Worm (Caenorhabditis elegans): ENCODE data around the gene C31A11.13.
A peak's percentile ranks its signal among the peaks of the same experiment; 100 is the strongest.
"Not testable (repeated sequence)": the region's sequence is repeated elsewhere in the genome, so short reads cannot be mapped to it uniquely, and the experiment has no call there.

The C31A11.13 gene

DNA sequence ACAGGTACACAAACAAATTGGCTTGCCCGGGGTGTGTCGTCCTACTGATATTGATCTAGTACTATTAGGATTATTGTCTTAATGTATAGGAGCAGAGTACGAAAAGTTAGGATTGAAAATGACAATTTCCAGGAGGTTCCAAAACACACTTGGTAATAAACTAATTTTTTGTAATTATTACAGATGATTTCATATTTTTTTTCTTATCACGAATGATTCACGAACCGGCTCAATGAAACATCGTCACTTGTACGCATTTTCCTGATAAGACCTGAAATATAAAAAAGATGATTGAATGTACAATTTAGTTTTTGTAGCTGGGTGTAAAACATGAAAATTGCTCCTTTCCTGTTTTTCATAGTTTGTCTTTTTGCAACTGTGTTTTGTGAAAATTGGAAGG lies at the start of gene C31A11.13, which contains the start of gene oac-6:
Gene C31A11.13, minus strand, starts transcription at position 113 of the 400 bp plus-strand sequence.
Gene oac-6, plus strand, starts transcription at position 279 of the 400 bp plus-strand sequence.
- TF ChIP-seq dao-5 (tag; optimal IDR thresholded peaks at IDR 0.05) (no peak), him-1 (tag; optimal IDR thresholded peaks at IDR 0.05) (no peak), W03F9.2 (tag; optimal IDR thresholded peaks at IDR 0.05) (no peak)

DNA sequence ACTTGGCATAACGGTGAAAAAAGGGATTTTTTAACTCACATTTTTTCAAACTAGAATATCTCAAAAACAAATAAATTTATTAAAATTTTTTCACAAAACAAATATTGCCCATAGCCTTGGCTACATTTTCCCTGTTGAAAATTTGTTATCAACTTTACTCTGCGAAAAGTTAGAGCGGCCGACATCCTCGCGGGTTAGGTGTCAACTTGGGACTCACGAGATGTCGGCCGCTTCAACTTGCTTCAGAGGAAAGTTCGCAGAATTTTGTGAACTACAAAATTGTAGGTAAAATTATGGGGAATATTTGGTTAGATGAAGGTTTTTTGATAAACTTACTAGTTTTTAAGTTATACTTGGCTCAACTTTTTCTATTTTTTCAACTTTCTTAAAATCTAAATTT lies 49.4 kb upstream of the C31A11.13 start:
- TF ChIP-seq W03F9.2 (tag; optimal IDR thresholded peaks at IDR 0.05) (no peak), him-1 (tag; optimal IDR thresholded peaks at IDR 0.05) (no peak), dao-5 (tag; optimal IDR thresholded peaks at IDR 0.05) (no peak)

- peak; percentile 81 for TF ChIP-seq him-1 (tag; optimal IDR thresholded peaks at IDR 0.05)
- TF ChIP-seq W03F9.2 (tag; optimal IDR thresholded peaks at IDR 0.05), result no peak
- TF ChIP-seq dao-5 (tag; optimal IDR thresholded peaks at IDR 0.05), result no peak
These were observed 48.5 kb upstream of the C31A11.13 start for ce11 chrV:16350775-16351378.

ce11 chrV:16350061-16350460 lies 47.7 kb upstream of the C31A11.13 start:
- TF ChIP-seq dao-5 (tag; optimal IDR thresholded peaks at IDR 0.05) (no peak), him-1 (tag; optimal IDR thresholded peaks at IDR 0.05) (no peak), W03F9.2 (tag; optimal IDR thresholded peaks at IDR 0.05) (no peak)

- TF ChIP-seq dao-5 (tag; optimal IDR thresholded peaks at IDR 0.05), result no peak
These were observed 44.2 kb upstream of the C31A11.13 start, which contains the start of the genes W08G11.5 and W08G11.1 for ce11 chrV:16346406-16347108. TSS of gene W08G11.5 (minus strand) at chrV:16346506. TSS of gene W08G11.1 (plus strand) at chrV:16347058.

DNA sequence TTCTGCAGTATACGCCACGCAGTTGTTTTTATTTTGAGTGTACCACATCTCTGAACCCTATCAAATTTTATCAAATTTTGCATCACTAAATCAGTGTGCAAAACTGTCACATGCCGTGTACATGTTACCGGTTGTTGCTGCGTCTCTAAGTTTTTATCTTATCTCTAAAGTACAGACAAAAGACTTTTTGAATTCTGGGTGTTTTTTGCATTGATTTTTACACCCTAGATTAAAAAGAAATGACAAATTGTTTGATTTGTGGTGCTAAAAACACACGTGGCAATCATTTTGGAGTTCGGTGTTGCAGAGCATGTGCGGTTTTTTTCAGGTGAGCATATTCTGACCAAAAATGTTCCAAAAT lies 39.9 kb upstream of the C31A11.13 start, which contains the start of gene nhr-193:
Gene nhr-193, plus strand, starts transcription at position 51 of the 361 bp plus-strand sequence.
- no peak for TF ChIP-seq him-1 (tag; optimal IDR thresholded peaks at IDR 0.05)
- TF ChIP-seq dao-5 (tag; optimal IDR thresholded peaks at IDR 0.05), result no peak
- no peak for TF ChIP-seq W03F9.2 (tag; optimal IDR thresholded peaks at IDR 0.05)

DNA sequence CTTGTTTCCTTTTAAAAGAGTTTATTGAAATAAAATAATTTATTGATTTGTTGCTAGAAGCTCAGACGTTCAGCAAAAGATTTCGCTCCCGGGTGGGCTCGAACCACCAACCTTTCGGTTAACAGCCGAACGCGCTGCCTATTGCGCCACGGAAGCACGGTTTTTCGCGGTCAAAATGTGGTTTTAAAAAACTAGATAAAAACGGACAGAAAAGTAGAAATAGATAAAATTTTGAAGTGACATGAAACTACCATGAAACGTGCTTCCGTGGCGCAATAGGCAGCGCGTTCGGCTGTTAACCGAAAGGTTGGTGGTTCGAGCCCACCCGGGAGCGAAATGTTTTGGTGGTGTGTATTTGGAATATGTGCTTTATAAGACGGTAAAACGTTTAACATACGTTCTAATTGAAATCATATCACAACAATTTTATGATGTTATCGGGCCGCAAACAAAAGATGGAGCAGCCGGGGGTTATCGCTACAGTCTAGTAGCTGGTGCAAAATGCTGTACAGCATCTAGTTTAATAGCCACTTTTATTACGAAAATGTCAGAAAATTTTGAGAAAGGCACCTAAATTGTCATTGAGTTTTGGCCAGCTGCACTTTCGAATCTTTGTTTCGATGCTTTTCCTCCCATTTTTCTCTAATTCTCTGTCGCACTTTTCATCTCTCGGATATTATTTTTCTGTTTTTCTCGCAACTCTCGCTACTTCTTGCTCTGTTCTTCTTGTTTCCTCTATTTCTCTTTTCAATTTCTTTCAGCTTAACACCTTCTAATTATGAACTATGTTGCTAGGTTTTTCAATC lies 36.1 kb upstream of the C31A11.13 start, which contains the start of gene slc-9B.2:
Gene slc-9B.2, plus strand, starts transcription at position 756 of the 806 bp plus-strand sequence.
- TF ChIP-seq him-1, W03F9.2, dao-5 (tag; optimal IDR thresholded peaks at IDR 0.05): not testable (repeated sequence)

DNA sequence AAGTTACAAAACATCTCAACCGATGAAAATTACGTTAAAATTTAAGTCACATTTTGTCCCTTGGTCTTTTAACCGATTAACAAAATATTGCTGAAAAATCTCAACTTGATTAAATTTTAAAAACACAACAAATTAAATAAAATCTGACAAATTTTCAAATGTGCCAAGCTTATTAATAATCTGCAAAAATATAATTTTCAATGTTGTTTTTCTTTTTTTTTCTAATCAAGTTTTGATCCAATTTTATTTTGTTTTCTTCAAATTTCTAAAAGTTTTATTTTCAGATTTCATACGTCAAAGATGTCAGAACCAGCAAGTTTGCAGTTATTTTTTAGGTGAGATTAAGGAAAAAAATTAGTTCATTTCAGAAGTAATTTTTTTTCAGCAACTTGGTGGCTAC lies 34.0 kb upstream of the C31A11.13 start, which contains the start of gene srw-87:
Gene srw-87, plus strand, starts transcription at position 301 of the 400 bp plus-strand sequence.
- no peak for TF ChIP-seq dao-5 (tag; optimal IDR thresholded peaks at IDR 0.05)
- no peak for TF ChIP-seq W03F9.2 (tag; optimal IDR thresholded peaks at IDR 0.05)
- no peak for TF ChIP-seq him-1 (tag; optimal IDR thresholded peaks at IDR 0.05)

ce11 chrV:16333412-16333811 lies 31.1 kb upstream of the C31A11.13 start, which contains the start of gene srh-167:
TSS of gene srh-167 (plus strand) at chrV:16333712.
- no peak for TF ChIP-seq W03F9.2 (tag; optimal IDR thresholded peaks at IDR 0.05)
- TF ChIP-seq dao-5 (tag; optimal IDR thresholded peaks at IDR 0.05), result no peak
- no peak for TF ChIP-seq him-1 (tag; optimal IDR thresholded peaks at IDR 0.05)

- TF ChIP-seq dao-5 (tag; optimal IDR thresholded peaks at IDR 0.05) (no peak), him-1 (tag; optimal IDR thresholded peaks at IDR 0.05) (no peak), W03F9.2 (tag; optimal IDR thresholded peaks at IDR 0.05) (no peak)
These were observed 26.5 kb upstream of the C31A11.13 start, which contains the start of gene F57G8.7 for ce11 chrV:16328849-16329248. TSS of gene F57G8.7 (plus strand) at chrV:16329149.

DNA sequence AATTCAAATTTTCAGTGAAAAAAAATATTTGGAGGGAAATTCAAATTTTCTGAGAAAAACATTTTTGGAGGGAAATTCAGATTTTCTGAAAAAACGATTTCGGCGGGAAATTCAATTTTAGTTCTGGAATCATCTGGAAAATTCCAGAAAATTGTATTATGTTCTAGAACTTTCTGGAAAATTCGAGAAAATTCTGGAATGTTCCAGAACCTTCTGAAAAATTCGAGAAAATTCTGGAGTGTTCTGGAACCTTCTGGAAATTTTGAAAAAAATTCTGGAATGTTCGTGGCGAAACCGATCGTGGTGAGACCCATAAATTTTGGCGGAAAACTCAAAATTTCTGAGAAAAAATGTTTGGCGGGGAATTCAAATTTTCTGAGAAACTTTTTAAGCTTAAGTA lies 19.8 kb upstream of the C31A11.13 start:
- TF ChIP-seq W03F9.2 (tag; optimal IDR thresholded peaks at IDR 0.05) (no peak), dao-5 (tag; optimal IDR thresholded peaks at IDR 0.05) (no peak), him-1 (tag; optimal IDR thresholded peaks at IDR 0.05) (no peak)

- TF ChIP-seq him-1 (tag; optimal IDR thresholded peaks at IDR 0.05) (no peak), W03F9.2 (tag; optimal IDR thresholded peaks at IDR 0.05) (no peak), dao-5 (tag; optimal IDR thresholded peaks at IDR 0.05) (no peak)
These were observed 14.9 kb upstream of the C31A11.13 start, which contains the start of gene srh-180 for ce11 chrV:16317244-16317643. TSS of gene srh-180 (plus strand) at chrV:16317544.

DNA sequence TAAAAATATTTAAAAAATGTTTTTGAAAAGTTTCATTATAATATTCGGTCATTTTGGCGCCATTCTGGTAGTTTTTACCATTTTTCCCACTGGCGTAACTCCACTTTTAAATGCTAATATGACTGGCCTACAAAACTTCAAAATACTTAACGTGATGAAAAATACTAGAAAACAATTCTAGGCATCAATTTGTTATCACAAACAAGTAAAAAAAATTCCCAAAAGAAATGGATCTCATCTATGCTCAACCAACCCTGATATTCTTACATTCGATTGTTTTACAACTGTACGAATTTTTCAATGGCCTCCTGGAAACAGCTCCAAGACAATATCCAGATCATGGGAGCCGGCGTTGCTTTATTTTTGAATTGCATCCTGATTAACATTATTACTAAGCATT lies 12.7 kb upstream of the C31A11.13 start, which contains the start of gene str-214:
Gene str-214, plus strand, starts transcription at position 301 of the 400 bp plus-strand sequence.
- TF ChIP-seq him-1 (tag; optimal IDR thresholded peaks at IDR 0.05), result no peak
- no peak for TF ChIP-seq W03F9.2 (tag; optimal IDR thresholded peaks at IDR 0.05)
- no peak for TF ChIP-seq dao-5 (tag; optimal IDR thresholded peaks at IDR 0.05)

Data from whole organism, L4/young adult.